Fruit fly (Drosophila melanogaster) whole organism, embryonic: ENCODE data around the gene Mst85C.

ENCODE experiments used
- Asciz ChIP-seq: fragments of 200-800 bp; sonication (Bioruptor generic); optimal IDR thresholded peaks from 2 replicates; lab custom pipeline; 2017; ENCODE audit warnings: missing biosample characterization, mild to moderate bottlenecking, missing genetic modification characterization, missing genetic modification reagents
- CG10147 ChIP-seq: fragments of 200-800 bp; sonication (Bioruptor generic); optimal IDR thresholded peaks from 2 replicates; lab custom pipeline; 2019; ENCODE audit warnings: missing biosample characterization, mild to moderate bottlenecking, missing genetic modification characterization, moderate library complexity
- CG10267 ChIP-seq: fragments of 200-800 bp; sonication (Bioruptor generic); optimal IDR thresholded peaks from 2 replicates; lab custom pipeline; 2018; ENCODE audit warnings: missing biosample characterization, mild to moderate bottlenecking, missing genetic modification characterization, moderate library complexity
- CG12155 ChIP-seq: fragments of 200-800 bp; sonication (Bioruptor generic); optimal IDR thresholded peaks from 3 replicates; lab custom pipeline; 2016; ENCODE audit warnings: missing biosample characterization, missing genetic modification characterization
- CG12942 ChIP-seq: fragments of 200-800 bp; sonication (Bioruptor generic); optimal IDR thresholded peaks from 3 replicates; lab custom pipeline; 2016; ENCODE audit warnings: missing biosample characterization, missing genetic modification characterization
- CG14710 ChIP-seq: fragments of 200-800 bp; sonication (Bioruptor generic); optimal IDR thresholded peaks from 3 replicates; lab custom pipeline; 2019; ENCODE audit warnings: missing biosample characterization, mild to moderate bottlenecking, missing genetic modification characterization, moderate library complexity
- CG15269 ChIP-seq: fragments of 200-800 bp; sonication (Bioruptor generic); optimal IDR thresholded peaks from 2 replicates; lab custom pipeline; 2018; ENCODE audit warnings: missing biosample characterization, mild to moderate bottlenecking, missing genetic modification characterization, moderate library complexity
- CG15514 ChIP-seq: fragments of 200-800 bp; sonication (Bioruptor generic); optimal IDR thresholded peaks from 3 replicates; lab custom pipeline; 2017; ENCODE audit warnings: missing biosample characterization, missing genetic modification characterization, mild to moderate bottlenecking, moderate library complexity, missing genetic modification reagents
- CG17328 ChIP-seq: fragments of 200-800 bp; sonication (Bioruptor generic); IDR thresholded peaks from 2 replicates; pipeline ENCODE4 v1.3.6; 2022; ENCODE audit warnings: missing biosample characterization, missing genetic modification characterization
- CG2202 ChIP-seq: fragments of 200-800 bp; sonication (Bioruptor generic); optimal IDR thresholded peaks from 2 replicates; lab custom pipeline; 2018; ENCODE audit warnings: missing biosample characterization, mild to moderate bottlenecking, missing genetic modification characterization
- CG2875 ChIP-seq: fragments of 200-800 bp; sonication (Bioruptor generic); optimal IDR thresholded peaks from 2 replicates; lab custom pipeline; 2017; ENCODE audit warnings: missing biosample characterization, mild to moderate bottlenecking, missing genetic modification characterization, missing genetic modification reagents
- CG2889 ChIP-seq: fragments of 200-800 bp; sonication (Bioruptor generic); IDR thresholded peaks from 3 replicates; pipeline ENCODE4 v1.3.6; 2022; ENCODE audit warnings: missing biosample characterization, missing genetic modification characterization
- CG30403 ChIP-seq: fragments of 200-800 bp; sonication (Bioruptor generic); optimal IDR thresholded peaks from 3 replicates; lab custom pipeline; 2016; ENCODE audit warnings: missing biosample characterization, missing genetic modification characterization
- CG31224 ChIP-seq: fragments of 200-800 bp; sonication (Bioruptor generic); IDR thresholded peaks from 2 replicates; pipeline ENCODE4 v1.3.6; 2022; ENCODE audit warnings: missing biosample characterization, missing genetic modification characterization
- CG32532 ChIP-seq: fragments of 200-800 bp; sonication (Bioruptor generic); IDR thresholded peaks from 2 replicates; pipeline ENCODE4 v1.3.6; 2022; ENCODE audit warnings: missing biosample characterization, missing genetic modification characterization
- CG34422 ChIP-seq: fragments of 200-800 bp; sonication (Bioruptor generic); IDR thresholded peaks from 3 replicates; pipeline ENCODE4 v1.3.6; 2022; ENCODE audit warnings: missing biosample characterization, missing genetic modification characterization
- CG3995 ChIP-seq: fragments of 200-800 bp; sonication (Bioruptor generic); optimal IDR thresholded peaks from 3 replicates; lab custom pipeline; 2016; ENCODE audit warnings: missing biosample characterization, missing genetic modification characterization
- CG4328 ChIP-seq: fragments of 200-800 bp; sonication (Bioruptor generic); optimal IDR thresholded peaks from 3 replicates; lab custom pipeline; 2017; ENCODE audit warnings: missing biosample characterization, missing genetic modification reagents, missing genetic modification characterization
- CG7357 ChIP-seq: fragments of 200-800 bp; sonication (Bioruptor generic); IDR thresholded peaks from 3 replicates; pipeline ENCODE4 v1.3.6; 2022; ENCODE audit warnings: missing biosample characterization, missing genetic modification characterization
- CG7745 ChIP-seq: fragments of 200-800 bp; sonication (Bioruptor generic); optimal IDR thresholded peaks from 2 replicates; lab custom pipeline; 2018; ENCODE audit warnings: missing biosample characterization, mild to moderate bottlenecking, missing genetic modification characterization, moderate library complexity
- CG8281 ChIP-seq: fragments of 200-800 bp; sonication (Bioruptor generic); optimal IDR thresholded peaks from 2 replicates; lab custom pipeline; 2018; ENCODE audit warnings: missing biosample characterization, mild to moderate bottlenecking, missing genetic modification characterization, moderate library complexity
- E2f1 ChIP-seq: fragments of 200-800 bp; sonication (Bioruptor generic); IDR thresholded peaks from 2 replicates; pipeline ENCODE4 v1.3.6; 2022; ENCODE audit warnings: missing biosample characterization, missing genetic modification characterization
- Ets97D ChIP-seq: fragments of 200-800 bp; sonication (Bioruptor generic); optimal IDR thresholded peaks from 3 replicates; lab custom pipeline; 2016; ENCODE audit warnings: missing biosample characterization, missing genetic modification characterization
- Fer1 ChIP-seq: fragments of 200-800 bp; sonication (Bioruptor generic); optimal IDR thresholded peaks from 2 replicates; lab custom pipeline; 2017; ENCODE audit warnings: missing biosample characterization, mild to moderate bottlenecking, missing genetic modification characterization
- Ptx1 ChIP-seq: fragments of 200-800 bp; sonication (Bioruptor generic); IDR thresholded peaks from 2 replicates; pipeline ENCODE4 v1.3.6; 2022; ENCODE audit warnings: missing biosample characterization, missing genetic modification characterization
- Ravus ChIP-seq: fragments of 200-800 bp; sonication (Bioruptor generic); IDR thresholded peaks from 2 replicates; pipeline ENCODE4 v1.3.6; 2022; ENCODE audit warnings: missing biosample characterization, missing genetic modification characterization
- Six4 ChIP-seq: fragments of 200-800 bp; sonication (Bioruptor generic); optimal IDR thresholded peaks from 2 replicates; lab custom pipeline; 2016; ENCODE audit warnings: missing biosample characterization, missing genetic modification characterization
- TFAM ChIP-seq: fragments of 200-800 bp; sonication (Bioruptor generic); optimal IDR thresholded peaks from 2 replicates; lab custom pipeline; 2017; ENCODE audit warnings: missing biosample characterization, missing genetic modification characterization, inconsistent platforms
- Usf ChIP-seq: fragments of 200-800 bp; sonication (Bioruptor generic); optimal IDR thresholded peaks from 2 replicates; lab custom pipeline; 2017; ENCODE audit warnings: missing genotype, missing biosample characterization, missing genetic modification characterization
- amos ChIP-seq: fragments of 200-800 bp; sonication (Bioruptor generic); IDR thresholded peaks from 2 replicates; pipeline ENCODE4 v1.3.6; 2022; ENCODE audit warnings: missing biosample characterization, missing genetic modification characterization; ENCODE audit not compliant: partially characterized antibody
- bbx ChIP-seq: fragments of 200-800 bp; sonication (Bioruptor generic); IDR thresholded peaks from 2 replicates; pipeline ENCODE4 v1.3.6; 2022; ENCODE audit warnings: missing biosample characterization, missing genetic modification characterization; ENCODE audit not compliant: partially characterized antibody
- bigmax ChIP-seq: fragments of 200-800 bp; sonication (Bioruptor generic); optimal IDR thresholded peaks from 2 replicates; lab custom pipeline; 2018; ENCODE audit warnings: missing biosample characterization, mild to moderate bottlenecking, missing genetic modification characterization
- bsh ChIP-seq, 2 experiments: fragments of 200-800 bp; sonication (Bioruptor generic); optimal IDR thresholded peaks; 2 replicates each; lab custom pipeline; 2017 to 2018; ENCODE audit warnings: mild to moderate bottlenecking in 2 of 2, missing biosample characterization in 2 of 2, missing genetic modification characterization in 2 of 2, moderate library complexity in 1 of 2
- cad ChIP-seq: fragments of >200 bp; optimal IDR thresholded peaks from 2 replicates; lab custom pipeline; 2017; ENCODE audit warnings: missing biosample characterization, missing genetic modification characterization
- chm ChIP-seq: fragments of 200-800 bp; sonication (Bioruptor generic); IDR thresholded peaks from 2 replicates; pipeline ENCODE4 v1.3.6; 2022; ENCODE audit warnings: missing biosample characterization, missing genetic modification characterization
- crc ChIP-seq: fragments of 200-800 bp; sonication (Bioruptor generic); optimal IDR thresholded peaks from 2 replicates; lab custom pipeline; 2016; ENCODE audit warnings: missing biosample characterization, missing genetic modification characterization
- dpn ChIP-seq, 2 experiments: fragments of 200-800 bp; sonication (Bioruptor generic); optimal IDR thresholded peaks; 3 replicates each; lab custom pipeline; 2016; ENCODE audit warnings: missing biosample characterization in 2 of 2, missing genetic modification characterization in 2 of 2
- esg ChIP-seq: fragments of 200-800 bp; sonication (Bioruptor generic); conservative IDR thresholded peaks from 2 replicates; pipeline ENCODE4 v1.3.6; 2022; ENCODE audit warnings: missing biosample characterization, missing genetic modification characterization
- eve ChIP-seq, 2 experiments: fragments of >200 bp; optimal IDR thresholded peaks; 2 replicates each; lab custom pipeline; 2017; ENCODE audit warnings: missing biosample characterization in 2 of 2, missing genetic modification characterization in 2 of 2
- ftz-f1 ChIP-seq: fragments of 200-800 bp; sonication (Bioruptor generic); optimal IDR thresholded peaks from 2 replicates; lab custom pipeline; 2016; ENCODE audit warnings: missing biosample characterization, missing genetic modification characterization
- grau ChIP-seq: fragments of 200-800 bp; optimal IDR thresholded peaks from 3 replicates; lab custom pipeline; 2019; ENCODE audit warnings: missing biosample characterization, mild to moderate bottlenecking, missing genetic modification characterization, moderate library complexity
- gt ChIP-seq: fragments of 200-800 bp; sonication (Bioruptor generic); IDR thresholded peaks from 2 replicates; pipeline ENCODE4 v1.3.6; 2022; ENCODE audit warnings: missing biosample characterization, missing genetic modification characterization
- maf-S ChIP-seq: fragments of 200-800 bp; sonication (Bioruptor generic); optimal IDR thresholded peaks from 2 replicates; lab custom pipeline; 2016; ENCODE audit warnings: missing biosample characterization, missing genetic modification characterization
- prd ChIP-seq, 3 experiments: fragments of >200 bp in 2 of 3; fragments of 200-800 bp in 1 of 3; sonication (Bioruptor generic) in 1 of 3; optimal IDR thresholded peaks in 2 of 3; IDR thresholded peaks in 1 of 3; 2 replicates in 2 of 3; 3 replicates in 1 of 3; pipeline versions ENCODE4 v1.3.6 to Lab custom; 2017 to 2022; ENCODE audit warnings: missing biosample characterization in 1 of 3, missing genetic modification characterization in 1 of 3
- ranshi ChIP-seq: fragments of 200-800 bp; sonication (Bioruptor generic); IDR thresholded peaks from 2 replicates; pipeline ENCODE4 v1.3.6; 2022; ENCODE audit warnings: missing biosample characterization, missing genetic modification characterization
- scrt ChIP-seq: fragments of 200-800 bp; sonication (Bioruptor generic); optimal IDR thresholded peaks from 2 replicates; lab custom pipeline; 2018; ENCODE audit warnings: missing biosample characterization, mild to moderate bottlenecking, missing genetic modification characterization, moderate library complexity
- shn ChIP-seq: fragments of 200-800 bp; sonication (Bioruptor generic); optimal IDR thresholded peaks from 3 replicates; lab custom pipeline; 2016; ENCODE audit warnings: missing biosample characterization, missing genetic modification characterization
- twi ChIP-seq: fragments of 200-800 bp; optimal IDR thresholded peaks from 2 replicates; lab custom pipeline; 2019; ENCODE audit warnings: missing biosample characterization, mild to moderate bottlenecking, missing genetic modification characterization, moderate library complexity
- z ChIP-seq: fragments of 200-800 bp; sonication (Bioruptor generic); IDR thresholded peaks from 3 replicates; pipeline ENCODE4 v1.3.6; 2022; ENCODE audit warnings: missing biosample characterization, missing genetic modification characterization

Mst85C gene

DNA sequence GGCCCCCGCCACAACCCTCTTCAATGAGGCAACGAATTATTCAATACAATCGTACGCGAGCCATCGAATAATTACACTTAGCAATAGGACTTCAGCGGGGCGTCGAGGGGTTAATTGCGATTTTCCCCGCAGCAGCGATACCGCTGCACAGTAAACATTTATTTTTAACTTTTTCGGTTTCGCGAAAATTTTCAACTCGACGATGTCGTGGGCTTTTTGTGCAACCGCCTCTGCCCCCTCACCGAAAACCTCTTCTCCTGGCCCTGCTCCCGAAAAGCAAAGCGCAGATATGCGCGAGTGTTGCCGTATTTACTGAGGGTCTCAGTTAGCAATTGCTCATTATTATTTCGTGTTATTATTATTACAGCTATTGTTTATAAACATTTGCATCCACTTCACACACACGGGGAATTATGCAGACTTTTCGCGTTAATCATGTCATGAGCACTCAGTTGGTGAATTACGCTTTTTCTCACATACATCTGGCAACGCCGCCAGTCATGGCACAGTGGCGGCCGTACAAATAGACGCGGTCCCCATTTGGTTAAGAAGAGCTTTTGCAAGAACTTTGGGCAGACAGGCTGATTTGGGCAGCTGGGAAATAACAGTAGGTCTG lies 34.6 kb upstream of the Mst85C start (continued):
- no peak for TF ChIP-seq bbx (GFP tag; lab: Robert Waterston, UW)
- TF ChIP-seq Ptx1 (GFP tag; lab: Robert Waterston, UW), result peak; percentile 30; the same call in 1 of the 2 replicates
- peak; percentile 46; the same call in 1 of the 2 replicates for TF ChIP-seq CG17328 (GFP tag; lab: Robert Waterston, UW)
- TF ChIP-seq CG2202 (tag; lab: Kevin White, UChicago), result peak; percentile 9
- peak; percentile 34; the same call in 1 of the 2 replicates for TF ChIP-seq CG32532 (GFP tag; lab: Robert Waterston, UW)
- no peak for TF ChIP-seq z (GFP tag; lab: Robert Waterston, UW)
- peak; percentile 26 for TF ChIP-seq CG14710
- peak; percentile 57; the same call in 1 of the 2 replicates for TF ChIP-seq chm
- no peak for TF ChIP-seq CG8281 (tag; lab: Kevin White, UChicago)
- TF ChIP-seq CG10147 (GFP tag; lab: Kevin White, UChicago), result peak; percentile 7
- TF ChIP-seq CG15514 (GFP tag; lab: Kevin White, UChicago), result peak; percentile 63
- peak; percentile 12 for TF ChIP-seq CG2875
- no peak for TF ChIP-seq twi (tag; lab: Kevin White, UChicago)
- peak; percentile 65 for TF ChIP-seq maf-S
- no peak for TF ChIP-seq CG2889
- TF ChIP-seq bsh (GFP tag; optimal IDR thresholded peaks at IDR 0.05; lab: Kevin White, UChicago), result peak in 1 of 2 experiments; percentile 55
- peak; percentile 34 for TF ChIP-seq crc
- TF ChIP-seq CG31224 (GFP tag; lab: Robert Waterston, UW), result no peak
- peak; percentile 45 for TF ChIP-seq Ets97D
- no peak for TF ChIP-seq eve (GFP tag; optimal IDR thresholded peaks at IDR 0.05; lab: Kevin White, UChicago)
- peak; percentile 50 for TF ChIP-seq CG30403 (GFP tag; lab: Kevin White, UChicago)
- TF ChIP-seq Asciz (GFP tag; lab: Kevin White, UChicago), result no peak
- 0 out of 2 replicates have a peak, but pooled peaks have one; percentile 11 for TF ChIP-seq E2f1 (GFP tag; lab: Robert Waterston, UW)
- peak; percentile 71 for TF ChIP-seq ftz-f1 (GFP tag; lab: Kevin White, UChicago)
- TF ChIP-seq shn (GFP tag; lab: Kevin White, UChicago), result peak; percentile 72
- no peak for TF ChIP-seq esg
- TF ChIP-seq Usf (GFP tag; lab: Kevin White, UChicago), result no peak
- peak; percentile 29; the same call in 1 of the 2 replicates for TF ChIP-seq ranshi (GFP tag; lab: Robert Waterston, UW)
- peak; percentile 12 for TF ChIP-seq CG4328 (GFP tag; lab: Kevin White, UChicago)
- peak; percentile 33 for TF ChIP-seq CG3995 (GFP tag; lab: Kevin White, UChicago)
- TF ChIP-seq CG15269 (tag; lab: Kevin White, UChicago), result no peak
- TF ChIP-seq CG7745 (tag; lab: Kevin White, UChicago), result no peak
- peak; percentile 81 for TF ChIP-seq Fer1 (GFP tag; lab: Kevin White, UChicago)
- no peak for TF ChIP-seq cad
- peak; percentile 17 for TF ChIP-seq CG10267 (tag; lab: Kevin White, UChicago)
- no peak for TF ChIP-seq amos (GFP tag; lab: Robert Waterston, UW)
- TF ChIP-seq CG7357 (GFP tag; lab: Robert Waterston, UW), result no peak
- TF ChIP-seq Six4 (GFP tag; lab: Kevin White, UChicago), result peak; percentile 57
- TF ChIP-seq CG12155, result peak; percentile 36
- no peak for TF ChIP-seq bigmax (GFP tag; lab: Kevin White, UChicago)
- TF ChIP-seq prd (optimal IDR thresholded peaks at IDR 0.05; lab: Kevin White, UChicago), result no peak
- TF ChIP-seq prd (GFP tag; IDR thresholded peaks at IDR 0.05; lab: Robert Waterston, UW), result peak; percentile 37; the same call in 1 of the 3 replicates
- peak; percentile 52; the same call in 1 of the 3 replicates for TF ChIP-seq CG34422 (GFP tag; lab: Robert Waterston, UW)
- peak; percentile 57 to 62 for TF ChIP-seq dpn (GFP tag; optimal IDR thresholded peaks at IDR 0.05; lab: Kevin White, UChicago)
- no peak for TF ChIP-seq scrt (GFP tag; lab: Kevin White, UChicago)
- peak; percentile 40 for TF ChIP-seq CG12942
- TF ChIP-seq grau (tag; lab: Kevin White, UChicago), result peak; percentile 54
- TF ChIP-seq gt, result no peak
- TF ChIP-seq TFAM (GFP tag; lab: Kevin White, UChicago), result no peak
- TF ChIP-seq Ravus (GFP tag; lab: Robert Waterston, UW), result no peak
